Worm (Caenorhabditis elegans): ENCODE data around the gene ZK697.1.

The ZK697.1 gene

ce11 chrV:1803043-1803442 lies 50.4 kb downstream of the ZK697.1 start, which contains the start of gene srt-41:
TSS of gene srt-41 (minus strand) at chrV:1803143.
- TF ChIP-seq zim-3 (tag; optimal IDR thresholded peaks at IDR 0.05) (no peak), cebp-2 (GFP tag; IDR thresholded peaks at IDR 0.05) (no peak), snpc-1.3 (tag; optimal IDR thresholded peaks at IDR 0.05; ENCODE audit: insufficient read depth) (no peak), madf-10 (tag; optimal IDR thresholded peaks at IDR 0.05) (no peak), snpc-1.1 (tag; optimal IDR thresholded peaks at IDR 0.05; ENCODE audit: insufficient read depth) (no peak), B0019.2 (GFP tag; conservative IDR thresholded peaks at IDR 0.05) (no peak), hmg-1.2 (GFP tag; IDR thresholded peaks at IDR 0.05) (no peak), F57C9.4 (tag; optimal IDR thresholded peaks at IDR 0.05) (no peak), unc-62 (GFP tag; optimal IDR thresholded peaks at IDR 0.05) (no peak), ceh-40 (GFP tag; IDR thresholded peaks at IDR 0.05) (no peak)
